Worm (Caenorhabditis elegans): ENCODE data around the gene nphp-4.

Gene nphp-4

DNA sequence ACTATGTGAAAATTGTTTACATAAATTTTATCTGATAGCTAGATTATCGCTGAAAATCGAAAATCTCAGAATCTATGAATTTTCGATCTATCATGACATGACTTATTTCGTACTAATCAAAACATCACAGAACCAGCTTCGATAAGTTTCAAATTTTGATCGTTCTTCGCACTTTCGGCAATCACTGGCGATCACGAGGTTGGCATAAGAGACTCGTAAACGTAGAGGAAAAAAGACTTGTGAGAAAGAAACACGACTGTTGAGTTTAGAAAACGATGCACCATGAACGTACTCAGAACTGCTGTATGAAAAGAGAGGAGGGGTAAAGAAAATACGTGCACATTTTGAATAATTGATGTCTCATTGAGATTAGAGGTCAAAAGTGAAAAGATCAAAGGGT lies 19.6 kb downstream of the nphp-4 start (continued):
- TF ChIP-seq pqm-1 (tag; optimal IDR thresholded peaks at IDR 0.05), result peak; percentile 97
- TF ChIP-seq ceh-28 (tag; optimal IDR thresholded peaks at IDR 0.05), result no peak
- TF ChIP-seq ztf-11 (tag; optimal IDR thresholded peaks at IDR 0.05), result no peak
- TF ChIP-seq zag-1 (tag; optimal IDR thresholded peaks at IDR 0.05), result no peak
- TF ChIP-seq egl-27 (tag; optimal IDR thresholded peaks at IDR 0.05), result no peak
- peak; percentile 75 for TF ChIP-seq nhr-23 (tag; optimal IDR thresholded peaks at IDR 0.05)
- no peak for TF ChIP-seq nhr-12 (tag; optimal IDR thresholded peaks at IDR 0.05)
- TF ChIP-seq elt-2 (tag; optimal IDR thresholded peaks at IDR 0.05), result peak; percentile 94
- TF ChIP-seq nhr-76 (tag; optimal IDR thresholded peaks at IDR 0.05), result no peak
- no peak for TF ChIP-seq nhr-77 (tag; optimal IDR thresholded peaks at IDR 0.05)
- TF ChIP-seq unc-62 (GFP tag; optimal IDR thresholded peaks at IDR 0.05), result peak; percentile 54
- peak; percentile 87 for TF ChIP-seq elt-1 (tag; optimal IDR thresholded peaks at IDR 0.05)
- peak in 1 of 2 experiments; percentile 9 for TF ChIP-seq eor-1 (tag; optimal IDR thresholded peaks at IDR 0.05)
- TF ChIP-seq lsy-12 (tag; optimal IDR thresholded peaks at IDR 0.05), result peak; percentile 65
- no peak for TF ChIP-seq ceh-82 (tag; optimal IDR thresholded peaks at IDR 0.05)
- TF ChIP-seq fkh-10 (GFP tag; optimal IDR thresholded peaks at IDR 0.05), result no peak
- TF ChIP-seq ztf-4 (tag; optimal IDR thresholded peaks at IDR 0.05), result peak; percentile 17
- TF ChIP-seq nhr-28 (tag; optimal IDR thresholded peaks at IDR 0.05), result no peak
- peak; percentile 85 for TF ChIP-seq nfya-1 (tag; optimal IDR thresholded peaks at IDR 0.05; ENCODE audit: insufficient read depth)
- peak in 1 of 3 experiments; percentile 19 for TF ChIP-seq elt-3 (tag; optimal IDR thresholded peaks at IDR 0.05)
- TF ChIP-seq nhr-11 (tag; optimal IDR thresholded peaks at IDR 0.05), result peak; percentile 67
- peak; percentile 78 for TF ChIP-seq nhr-25 (tag; optimal IDR thresholded peaks at IDR 0.05)

DNA sequence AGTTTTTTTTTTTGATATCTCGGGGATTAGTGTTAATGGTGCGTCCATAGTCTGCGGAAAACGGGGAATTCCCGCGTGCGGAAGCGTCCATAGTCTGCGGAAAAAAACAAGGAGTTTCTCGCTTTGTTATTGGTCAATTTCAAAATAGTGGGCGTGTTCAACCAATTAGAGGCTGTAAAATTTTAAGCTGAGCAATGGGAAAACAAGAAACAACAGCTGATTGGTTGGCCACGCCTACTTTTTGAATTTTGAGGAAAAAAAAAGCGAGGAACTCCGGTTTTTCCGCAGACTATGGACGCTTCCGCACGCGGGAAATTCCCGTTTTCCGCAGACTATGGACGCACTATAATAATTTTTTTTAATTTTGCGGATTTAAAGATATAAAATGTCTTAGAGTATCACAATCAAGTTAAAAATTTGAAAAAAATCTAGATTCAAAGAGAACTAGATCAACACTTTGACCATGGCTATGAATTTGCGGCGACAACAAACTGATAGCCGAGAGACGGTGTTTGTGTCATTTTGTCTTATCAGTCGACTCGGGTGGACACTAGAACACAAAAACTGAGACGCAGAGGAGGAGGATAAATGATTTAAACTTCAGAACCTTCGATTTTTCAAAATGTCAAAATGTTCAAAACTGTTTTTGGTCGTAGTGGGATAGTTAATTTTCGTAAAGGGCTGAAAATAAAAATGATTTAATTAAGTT lies 20.2 kb downstream of the nphp-4 start:
- TF ChIP-seq nfya-1 (tag; optimal IDR thresholded peaks at IDR 0.05; ENCODE audit: insufficient read depth), result peak; percentile 69
- TF ChIP-seq ama-1 (optimal IDR thresholded peaks at IDR 0.05), result peak; percentile 44
- TF ChIP-seq pha-4 (tag; optimal IDR thresholded peaks at IDR 0.05), result peak; percentile 7

DNA sequence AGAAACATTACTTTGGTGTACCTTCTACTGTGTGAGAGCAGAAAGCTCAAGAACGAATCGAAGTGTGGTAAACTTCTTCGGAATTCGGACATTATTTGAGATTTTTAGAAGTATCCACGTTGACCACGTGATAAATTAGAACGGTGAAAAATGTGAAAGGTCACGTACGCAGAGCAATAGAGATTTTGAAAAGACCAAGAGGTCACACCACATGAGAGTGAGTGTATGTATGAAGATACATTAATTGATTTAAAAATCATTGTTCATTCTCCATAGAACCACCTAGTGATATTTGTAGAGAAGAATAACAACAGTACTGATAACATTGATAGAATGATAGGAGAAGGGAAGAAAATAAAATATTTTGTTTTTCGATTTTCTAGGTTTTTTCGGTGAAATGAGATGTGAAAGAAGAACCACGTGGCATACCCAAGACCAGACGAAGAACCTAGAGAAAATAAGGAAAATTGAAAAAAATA lies 21.0 kb downstream of the nphp-4 start, which contains the start of gene pyc-1:
Gene pyc-1, minus strand, starts transcription at position 69 of the 479 bp plus-strand sequence.
- TF ChIP-seq nhr-25 (tag; optimal IDR thresholded peaks at IDR 0.05) (no peak), tbx-2 (tag; optimal IDR thresholded peaks at IDR 0.05) (no peak), jun-1 (tag; optimal IDR thresholded peaks at IDR 0.05) (peak; percentile 56), ceh-28 (tag; optimal IDR thresholded peaks at IDR 0.05) (peak; percentile 7), ama-1 (optimal IDR thresholded peaks at IDR 0.05) (peak; percentile 59), lin-39 (tag; optimal IDR thresholded peaks at IDR 0.05) (peak; percentile 15), nfya-1 (tag; optimal IDR thresholded peaks at IDR 0.05; ENCODE audit: insufficient read depth) (peak; percentile 30), lsy-12 (tag; optimal IDR thresholded peaks at IDR 0.05) (peak; percentile 19), nhr-76 (tag; optimal IDR thresholded peaks at IDR 0.05) (no peak), elt-2 (tag; optimal IDR thresholded peaks at IDR 0.05) (peak; percentile 71), nhr-28 (tag; optimal IDR thresholded peaks at IDR 0.05) (no peak), zag-1 (tag; optimal IDR thresholded peaks at IDR 0.05) (no peak), pha-4 (tag; optimal IDR thresholded peaks at IDR 0.05) (peak; percentile 77), fkh-2 (tag; optimal IDR thresholded peaks at IDR 0.05) (no peak), pqm-1 (tag; optimal IDR thresholded peaks at IDR 0.05) (peak; percentile 74), sea-2 (GFP tag; optimal IDR thresholded peaks at IDR 0.05) (no peak)

DNA sequence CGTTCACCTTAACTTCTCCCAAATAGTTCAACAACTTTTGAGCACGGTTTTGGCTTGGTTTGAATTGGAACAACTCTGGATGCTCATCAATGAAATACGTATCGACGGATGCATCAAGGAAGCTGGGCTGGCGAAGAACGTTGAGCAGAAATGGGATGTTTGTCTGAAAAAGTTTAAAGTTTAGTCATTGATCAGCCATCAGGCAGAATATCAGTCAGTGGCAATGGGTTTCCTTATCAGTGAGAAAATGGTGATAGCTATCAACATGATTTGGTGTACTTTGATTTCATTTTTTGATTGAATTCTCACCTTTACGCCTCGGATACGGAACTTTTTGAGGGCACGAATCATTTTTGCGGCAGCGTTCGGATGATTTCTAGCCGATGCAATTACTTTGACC lies 23.0 kb downstream of the nphp-4 start:
- TF ChIP-seq nhr-43 (tag; optimal IDR thresholded peaks at IDR 0.05; ENCODE audit: poor library complexity, severe bottlenecking), result peak; percentile 34
- peak; percentile 89 for TF ChIP-seq ama-1 (optimal IDR thresholded peaks at IDR 0.05)
- no peak for TF ChIP-seq lsy-12 (tag; optimal IDR thresholded peaks at IDR 0.05)
- peak; percentile 62 for TF ChIP-seq elt-2 (tag; optimal IDR thresholded peaks at IDR 0.05)
- TF ChIP-seq snpc-4 (tag; optimal IDR thresholded peaks at IDR 0.05), result no peak
- TF ChIP-seq pqm-1 (tag; optimal IDR thresholded peaks at IDR 0.05), result peak; percentile 50

DNA sequence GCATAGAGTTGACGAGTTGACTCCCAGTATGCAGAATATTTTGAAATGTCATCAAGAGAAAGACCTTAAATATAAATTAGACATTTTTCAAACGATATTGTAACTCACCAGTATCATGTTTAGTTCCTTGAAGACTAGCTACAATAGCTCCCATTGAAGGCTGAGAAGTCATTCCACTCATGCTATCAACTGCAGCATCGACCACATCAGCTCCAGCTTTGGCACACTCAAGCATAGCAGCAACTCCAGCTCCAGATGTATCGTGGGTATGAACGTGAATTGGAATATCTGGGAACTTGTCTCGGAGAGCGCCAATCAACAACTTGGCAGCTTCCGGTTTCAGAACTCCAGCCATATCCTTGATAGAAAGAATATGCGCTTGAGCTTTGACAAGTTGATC lies 24.1 kb downstream of the nphp-4 start:
- TF ChIP-seq nhr-11 (tag; optimal IDR thresholded peaks at IDR 0.05), result no peak
- TF ChIP-seq zag-1 (tag; optimal IDR thresholded peaks at IDR 0.05), result no peak
- TF ChIP-seq unc-62 (GFP tag; optimal IDR thresholded peaks at IDR 0.05), result no peak
- peak; percentile 42 for TF ChIP-seq ama-1 (optimal IDR thresholded peaks at IDR 0.05)
- TF ChIP-seq egl-5 (tag; optimal IDR thresholded peaks at IDR 0.05), result no peak
- TF ChIP-seq mml-1 (tag; optimal IDR thresholded peaks at IDR 0.05), result no peak
